Fruit fly (Drosophila melanogaster) whole organism, embryonic: ENCODE results near the gene CG13084.

Experiments used
- Atf6 ChIP-seq: fragments of 200-800 bp; sonication (Bioruptor generic); IDR thresholded peaks from 2 replicates; pipeline ENCODE4 v1.3.6; 2022; ENCODE audit warnings: missing biosample characterization, missing genetic modification characterization
- B-H1 ChIP-seq: fragments of 200-800 bp; sonication (Bioruptor generic); IDR thresholded peaks from 3 replicates; pipeline ENCODE4 v1.3.6; 2022; ENCODE audit warnings: missing biosample characterization, missing genetic modification characterization
- B-H2 ChIP-seq: fragments of 200-800 bp; sonication (Bioruptor generic); optimal IDR thresholded peaks from 2 replicates; lab custom pipeline; 2018; ENCODE audit warnings: missing biosample characterization, mild to moderate bottlenecking, missing genetic modification characterization
- CG10462 ChIP-seq: fragments of 200-800 bp; sonication (Bioruptor generic); optimal IDR thresholded peaks from 2 replicates; lab custom pipeline; 2016; ENCODE audit warnings: missing biosample characterization, missing genetic modification characterization
- CG10959 ChIP-seq: fragments of 200-800 bp; sonication (Bioruptor generic); IDR thresholded peaks from 2 replicates; pipeline ENCODE4 v1.3.6; 2022; ENCODE audit warnings: missing biosample characterization, missing genetic modification characterization
- CG11560 ChIP-seq: fragments of 200-800 bp; sonication (Bioruptor generic); IDR thresholded peaks from 3 replicates; pipeline ENCODE4 v1.3.6; 2022; ENCODE audit warnings: missing biosample characterization, missing genetic modification characterization
- CG12071 ChIP-seq: fragments of 200-800 bp; sonication (Bioruptor generic); optimal IDR thresholded peaks from 3 replicates; lab custom pipeline; 2018; ENCODE audit warnings: missing biosample characterization, mild to moderate bottlenecking, missing genetic modification characterization
- CG12769 ChIP-seq: fragments of 200-800 bp; sonication (Bioruptor generic); optimal IDR thresholded peaks from 2 replicates; lab custom pipeline; 2019; ENCODE audit warnings: missing biosample characterization, mild to moderate bottlenecking, missing genetic modification characterization, moderate library complexity
- CG12942 ChIP-seq: fragments of 200-800 bp; sonication (Bioruptor generic); optimal IDR thresholded peaks from 3 replicates; lab custom pipeline; 2016; ENCODE audit warnings: missing biosample characterization, missing genetic modification characterization
- CG14860 ChIP-seq: fragments of 200-800 bp; sonication (Bioruptor generic); IDR thresholded peaks from 3 replicates; pipeline ENCODE4 v1.3.6; 2022; ENCODE audit warnings: missing biosample characterization, missing genetic modification characterization; ENCODE audit not compliant: partially characterized antibody
- CG15696 ChIP-seq: fragments of 200-800 bp; sonication (Bioruptor generic); optimal IDR thresholded peaks from 2 replicates; lab custom pipeline; 2019; ENCODE audit warnings: missing biosample characterization, mild to moderate bottlenecking, missing genetic modification characterization, moderate library complexity
- CG1647 ChIP-seq: fragments of 200-800 bp; sonication (Bioruptor generic); optimal IDR thresholded peaks from 3 replicates; lab custom pipeline; 2016; ENCODE audit warnings: missing biosample characterization, missing genetic modification characterization
- CG16815 ChIP-seq: fragments of 200-800 bp; sonication (Bioruptor generic); optimal IDR thresholded peaks from 3 replicates; lab custom pipeline; 2017; ENCODE audit warnings: missing biosample characterization, mild to moderate bottlenecking, missing genetic modification characterization
- CG18476 ChIP-seq: fragments of 200-800 bp; sonication (Bioruptor generic); optimal IDR thresholded peaks from 2 replicates; lab custom pipeline; 2016; ENCODE audit warnings: missing biosample characterization, mild to moderate bottlenecking, missing genetic modification characterization
- CG2889 ChIP-seq: fragments of 200-800 bp; sonication (Bioruptor generic); IDR thresholded peaks from 3 replicates; pipeline ENCODE4 v1.3.6; 2022; ENCODE audit warnings: missing biosample characterization, missing genetic modification characterization
- CG34376 ChIP-seq: fragments of 200-800 bp; sonication (Bioruptor generic); optimal IDR thresholded peaks from 2 replicates; lab custom pipeline; 2018; ENCODE audit warnings: missing biosample characterization, mild to moderate bottlenecking, missing genetic modification characterization
- CG3847 ChIP-seq: fragments of 200-800 bp; sonication (Bioruptor generic); IDR thresholded peaks from 2 replicates; pipeline ENCODE4 v1.3.6; 2022; ENCODE audit warnings: missing biosample characterization, missing genetic modification characterization
- CG3995 ChIP-seq: fragments of 200-800 bp; sonication (Bioruptor generic); optimal IDR thresholded peaks from 3 replicates; lab custom pipeline; 2016; ENCODE audit warnings: missing biosample characterization, missing genetic modification characterization
- CG4360 ChIP-seq: fragments of 200-800 bp; sonication (Bioruptor generic); IDR thresholded peaks from 2 replicates; pipeline ENCODE4 v1.3.6; 2022; ENCODE audit warnings: missing biosample characterization, missing genetic modification characterization
- CG4404 ChIP-seq: fragments of 200-800 bp; sonication (Bioruptor generic); IDR thresholded peaks from 2 replicates; pipeline ENCODE4 v1.3.6; 2022; ENCODE audit warnings: missing biosample characterization, missing genetic modification characterization
- CG7357 ChIP-seq: fragments of 200-800 bp; sonication (Bioruptor generic); IDR thresholded peaks from 3 replicates; pipeline ENCODE4 v1.3.6; 2022; ENCODE audit warnings: missing biosample characterization, missing genetic modification characterization
- CG7928 ChIP-seq: fragments of 200-800 bp; sonication (Bioruptor generic); optimal IDR thresholded peaks from 2 replicates; lab custom pipeline; 2017; ENCODE audit warnings: missing biosample characterization, mild to moderate bottlenecking, missing genetic modification characterization
- CHES-1-like ChIP-seq: fragments of 200-800 bp; sonication (Bioruptor generic); optimal IDR thresholded peaks from 2 replicates; lab custom pipeline; 2016; ENCODE audit warnings: missing biosample characterization, missing genetic modification characterization
- Doc2 ChIP-seq: fragments of 200-800 bp; sonication (Bioruptor generic); IDR thresholded peaks from 2 replicates; pipeline ENCODE4 v1.3.6; 2022; ENCODE audit warnings: missing biosample characterization, missing genetic modification characterization
- Dref ChIP-seq: fragments of 200-800 bp; sonication (Bioruptor generic); IDR thresholded peaks from 2 replicates; pipeline ENCODE4 v1.3.6; 2022; ENCODE audit warnings: missing biosample characterization, missing genetic modification characterization
- Eip74EF ChIP-seq, 2 experiments: fragments of 200-800 bp in 1 of 2; fragments of >200 bp in 1 of 2; sonication (Bioruptor generic) in 1 of 2; optimal IDR thresholded peaks; 2 replicates each; lab custom pipeline; 2017 to 2019; ENCODE audit warnings: missing biosample characterization in 2 of 2, missing genetic modification characterization in 2 of 2, mild to moderate bottlenecking in 1 of 2, moderate library complexity in 1 of 2
- Elba2 ChIP-seq: fragments of 200-800 bp; sonication (Bioruptor generic); optimal IDR thresholded peaks from 3 replicates; lab custom pipeline; 2016; ENCODE audit warnings: missing biosample characterization, missing genetic modification characterization
- Fer1 ChIP-seq: fragments of 200-800 bp; sonication (Bioruptor generic); optimal IDR thresholded peaks from 2 replicates; lab custom pipeline; 2017; ENCODE audit warnings: missing biosample characterization, mild to moderate bottlenecking, missing genetic modification characterization
- HHEX ChIP-seq: fragments of 200-800 bp; sonication (Bioruptor generic); optimal IDR thresholded peaks from 3 replicates; lab custom pipeline; 2017; ENCODE audit warnings: missing biosample characterization, mild to moderate bottlenecking, missing genetic modification characterization, missing genetic modification reagents
- Hand ChIP-seq: fragments of 200-800 bp; sonication (Bioruptor generic); optimal IDR thresholded peaks from 2 replicates; lab custom pipeline; 2017; ENCODE audit warnings: mild to moderate bottlenecking, missing biosample characterization, missing genetic modification reagents, missing genetic modification characterization
- Hr51 ChIP-seq, 2 experiments: fragments of 200-800 bp; sonication (Bioruptor generic); optimal IDR thresholded peaks; 2 replicates in 1 of 2; 3 replicates in 1 of 2; lab custom pipeline; 2016 to 2018; ENCODE audit warnings: missing biosample characterization in 2 of 2, missing genetic modification characterization in 2 of 2, mild to moderate bottlenecking in 1 of 2, moderate library complexity in 1 of 2
- NFAT ChIP-seq: fragments of 200-800 bp; sonication (Bioruptor generic); IDR thresholded peaks from 2 replicates; pipeline ENCODE4 v1.3.6; 2022; ENCODE audit warnings: missing biosample characterization, missing genetic modification characterization
- Nf-YC ChIP-seq: fragments of 200-800 bp; optimal IDR thresholded peaks from 3 replicates; lab custom pipeline; 2019; ENCODE audit warnings: missing biosample characterization, mild to moderate bottlenecking, missing genetic modification characterization, moderate library complexity
- Oli ChIP-seq: fragments of 200-800 bp; sonication (Bioruptor generic); optimal IDR thresholded peaks from 2 replicates; lab custom pipeline; 2018; ENCODE audit warnings: missing biosample characterization, mild to moderate bottlenecking, missing genetic modification characterization, moderate library complexity
- Side ChIP-seq: fragments of 200-800 bp; sonication (Bioruptor generic); optimal IDR thresholded peaks from 2 replicates; lab custom pipeline; 2016; ENCODE audit warnings: missing biosample characterization, missing genetic modification characterization
- Trl ChIP-seq, 3 experiments: fragments of >200 bp in 2 of 3; fragments of 200-800 bp in 1 of 3; sonication (Bioruptor generic) in 1 of 3; optimal IDR thresholded peaks; 2 replicates in 1 of 3; 3 replicates in 2 of 3; lab custom pipeline; 2016 to 2017; ENCODE audit warnings: missing biosample characterization in 1 of 3, missing genetic modification characterization in 1 of 3
- Vsx1 ChIP-seq: fragments of 200-800 bp; sonication (Bioruptor generic); optimal IDR thresholded peaks from 2 replicates; lab custom pipeline; 2017; ENCODE audit warnings: missing biosample characterization, mild to moderate bottlenecking, missing genetic modification characterization, missing genetic modification reagents
- ab ChIP-seq: fragments of 200-800 bp; sonication (Bioruptor generic); optimal IDR thresholded peaks from 2 replicates; lab custom pipeline; 2016; ENCODE audit warnings: missing biosample characterization, missing genetic modification characterization
- ara ChIP-seq: fragments of 200-800 bp; sonication (Bioruptor generic); IDR thresholded peaks from 2 replicates; pipeline ENCODE4 v1.3.6; 2022; ENCODE audit warnings: missing biosample characterization, missing genetic modification characterization
- caup ChIP-seq: fragments of 200-800 bp; sonication (Bioruptor generic); optimal IDR thresholded peaks from 3 replicates; lab custom pipeline; 2017; ENCODE audit warnings: missing biosample characterization, mild to moderate bottlenecking, missing genetic modification characterization, moderate library complexity; ENCODE audit not compliant: severe bottlenecking
- ci ChIP-seq: fragments of 200-800 bp; sonication (Bioruptor generic); IDR thresholded peaks from 3 replicates; pipeline ENCODE4 v1.3.6; 2022; ENCODE audit warnings: missing biosample characterization, missing genetic modification characterization
- dm ChIP-seq: fragments of 200-800 bp; sonication (Bioruptor generic); optimal IDR thresholded peaks from 3 replicates; lab custom pipeline; 2016; ENCODE audit warnings: missing biosample characterization, missing genetic modification characterization
- exex ChIP-seq: fragments of 200-800 bp; sonication (Bioruptor generic); optimal IDR thresholded peaks from 4 replicates; lab custom pipeline; 2018; ENCODE audit warnings: missing biosample characterization, mild to moderate bottlenecking, missing genetic modification characterization, moderate library complexity
- gsb-n ChIP-seq: fragments of 200-800 bp; sonication (Bioruptor generic); optimal IDR thresholded peaks from 3 replicates; lab custom pipeline; 2018; ENCODE audit warnings: missing biosample characterization, mild to moderate bottlenecking, missing genetic modification characterization
- hth ChIP-seq: fragments of >200 bp; optimal IDR thresholded peaks from 2 replicates; lab custom pipeline; 2017; ENCODE audit warnings: inconsistent platforms
- nerfin-1 ChIP-seq: fragments of 200-800 bp; sonication (Bioruptor generic); optimal IDR thresholded peaks from 3 replicates; lab custom pipeline; 2019; ENCODE audit warnings: missing biosample characterization, mild to moderate bottlenecking, missing genetic modification characterization, moderate library complexity
- ranshi ChIP-seq: fragments of 200-800 bp; sonication (Bioruptor generic); IDR thresholded peaks from 2 replicates; pipeline ENCODE4 v1.3.6; 2022; ENCODE audit warnings: missing biosample characterization, missing genetic modification characterization
- run ChIP-seq: fragments of 200-800 bp; sonication (Bioruptor generic); optimal IDR thresholded peaks from 3 replicates; lab custom pipeline; 2018; ENCODE audit warnings: missing biosample characterization, mild to moderate bottlenecking, missing genetic modification characterization
- stc ChIP-seq: fragments of 200-800 bp; sonication (Bioruptor generic); IDR thresholded peaks from 2 replicates; pipeline ENCODE4 v1.3.6; 2022; ENCODE audit warnings: missing biosample characterization, missing genetic modification characterization
- tna ChIP-seq: fragments of 200-800 bp; sonication (Bioruptor generic); IDR thresholded peaks from 2 replicates; pipeline ENCODE4 v1.3.6; 2022; ENCODE audit warnings: missing biosample characterization, missing genetic modification characterization; ENCODE audit not compliant: partially characterized antibody
- yki ChIP-seq: fragments of >200 bp; optimal IDR thresholded peaks from 3 replicates; lab custom pipeline; 2018

Gene CG13084

dm6 chr2L:19444734-19445140 lies 40.0 kb upstream of the CG13084 start, which contains the start of gene Hs2st (continued):
- peak; percentile 94 for TF ChIP-seq CG16815 (GFP tag; lab: Kevin White, UChicago)
- TF ChIP-seq B-H2 (GFP tag; lab: Kevin White, UChicago), result peak; percentile 90
- peak; percentile 83 for TF ChIP-seq Doc2 (GFP tag; lab: Robert Waterston, UW)
- peak; percentile 97 for TF ChIP-seq CG3847 (GFP tag; lab: Robert Waterston, UW)
- TF ChIP-seq CG7357, result peak; percentile 87
- TF ChIP-seq Eip74EF (GFP tag; optimal IDR thresholded peaks at IDR 0.05; lab: Kevin White, UChicago), result no peak
- peak; percentile 84 for TF ChIP-seq HHEX (GFP tag; lab: Kevin White, UChicago)
- peak; percentile 86 for TF ChIP-seq CG10959
- peak; percentile 87 for TF ChIP-seq CG3995
- peak; percentile 41 for TF ChIP-seq Hand
- peak; percentile 84 for TF ChIP-seq Elba2 (GFP tag; lab: Kevin White, UChicago)
- TF ChIP-seq run (tag; lab: Kevin White, UChicago), result peak; percentile 19
- TF ChIP-seq CG1647 (GFP tag; lab: Kevin White, UChicago), result peak; percentile 92
- peak; percentile 96 for TF ChIP-seq CG12942 (GFP tag; lab: Kevin White, UChicago)
- no peak for TF ChIP-seq gsb-n (tag; lab: Kevin White, UChicago)
- no peak for TF ChIP-seq CG14860
- peak; percentile 89 for TF ChIP-seq dm (GFP tag; lab: Kevin White, UChicago)
- peak; percentile 91 for TF ChIP-seq Side
- TF ChIP-seq tna (GFP tag; lab: Robert Waterston, UW), result no peak
- TF ChIP-seq Vsx1, result no peak
- peak; percentile 86 for TF ChIP-seq ara
- TF ChIP-seq Dref, result peak; percentile 44; the same call in 1 of the 2 replicates
- peak; percentile 47 for TF ChIP-seq CG12071 (GFP tag; lab: Kevin White, UChicago)
- peak in 1 of 2 experiments; percentile 1 for TF ChIP-seq Trl (optimal IDR thresholded peaks at IDR 0.05; lab: Kevin White, UChicago)
- TF ChIP-seq Trl (GFP tag; optimal IDR thresholded peaks at IDR 0.05; lab: Kevin White, UChicago), result peak; percentile 96
- peak; percentile 57 for TF ChIP-seq exex
- peak; percentile 93 for TF ChIP-seq NFAT (GFP tag; lab: Robert Waterston, UW)
- TF ChIP-seq stc (GFP tag; lab: Robert Waterston, UW), result peak; percentile 81
- TF ChIP-seq caup (GFP tag; lab: Kevin White, UChicago), result peak; percentile 92
- peak; percentile 96 for TF ChIP-seq CG12769
- peak; percentile 98 for TF ChIP-seq nerfin-1 (tag; lab: Kevin White, UChicago)
- TF ChIP-seq CG2889 (GFP tag; lab: Robert Waterston, UW), result peak; percentile 90
- peak; percentile 85 for TF ChIP-seq Oli (tag; lab: Kevin White, UChicago)
- TF ChIP-seq CG34376 (GFP tag; lab: Kevin White, UChicago), result peak; percentile 86
- peak; percentile 90 for TF ChIP-seq Atf6
- peak; percentile 87 to 97 for TF ChIP-seq Hr51 (GFP tag; optimal IDR thresholded peaks at IDR 0.05; lab: Kevin White, UChicago)
- peak; percentile 96 for TF ChIP-seq CG4404
- peak; percentile 96 for TF ChIP-seq ranshi (GFP tag; lab: Robert Waterston, UW)
- peak; percentile 83 for TF ChIP-seq ci (GFP tag; lab: Robert Waterston, UW)
- TF ChIP-seq CG10462 (GFP tag; lab: Kevin White, UChicago), result peak; percentile 89
- TF ChIP-seq CG4360 (GFP tag; lab: Robert Waterston, UW), result no peak
- TF ChIP-seq CG15696 (tag; lab: Kevin White, UChicago), result peak; percentile 91
- peak; percentile 71 for TF ChIP-seq CG7928 (GFP tag; lab: Kevin White, UChicago)
- no peak for TF ChIP-seq hth (lab: Kevin White, UChicago)
- peak; percentile 97 for TF ChIP-seq CHES-1-like (GFP tag; lab: Kevin White, UChicago)
- TF ChIP-seq ab (GFP tag; lab: Kevin White, UChicago), result peak; percentile 92
- peak; percentile 84; the same call in 2 of the 3 replicates for TF ChIP-seq B-H1 (GFP tag; lab: Robert Waterston, UW)
- TF ChIP-seq CG18476 (GFP tag; lab: Kevin White, UChicago), result peak; percentile 93
- TF ChIP-seq Nf-YC (tag; lab: Kevin White, UChicago), result peak; percentile 83
- TF ChIP-seq yki, result no peak
- peak; percentile 93 for TF ChIP-seq Fer1 (GFP tag; lab: Kevin White, UChicago)
- TF ChIP-seq CG11560, result peak; percentile 87
